Worm (Caenorhabditis elegans): Measurements from ENCODE around the gene glb-31.

DNA sequence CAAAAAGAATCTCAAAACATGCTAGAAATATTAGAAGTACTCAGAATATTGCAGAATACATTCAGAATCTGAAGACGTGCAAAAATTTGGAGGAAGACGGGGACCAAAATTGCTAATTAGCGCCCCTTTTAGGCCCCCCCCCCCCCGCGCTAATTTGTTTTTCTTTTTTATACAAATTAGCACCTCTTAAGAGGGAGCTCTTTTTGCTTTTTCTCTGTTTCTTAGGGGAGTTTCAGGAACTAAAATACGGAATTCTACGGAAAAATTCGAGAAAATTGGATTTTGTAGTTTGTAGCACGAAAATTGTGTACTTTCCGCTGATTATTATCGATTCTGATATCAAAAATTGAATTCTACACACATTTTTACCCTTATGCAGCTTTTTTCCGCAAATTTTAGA is at the start of gene glb-31:
- TF ChIP-seq R02D3.7 (tag; optimal IDR thresholded peaks at IDR 0.05) (no peak), lin-13 (GFP tag; optimal IDR thresholded peaks at IDR 0.05) (no peak), spr-1 (tag; optimal IDR thresholded peaks at IDR 0.05) (no peak), dpl-1 (GFP tag; optimal IDR thresholded peaks at IDR 0.05) (no peak), snpc-4 (tag; optimal IDR thresholded peaks at IDR 0.05) (no peak), aly-2 (tag; optimal IDR thresholded peaks at IDR 0.05) (no peak), ceh-82 (tag; optimal IDR thresholded peaks at IDR 0.05) (no peak), nhr-42 (GFP tag; IDR thresholded peaks at IDR 0.05) (no peak)
